Fruit fly (Drosophila melanogaster): ENCODE measurements around the gene CG13712.

Gene CG13712

DNA sequence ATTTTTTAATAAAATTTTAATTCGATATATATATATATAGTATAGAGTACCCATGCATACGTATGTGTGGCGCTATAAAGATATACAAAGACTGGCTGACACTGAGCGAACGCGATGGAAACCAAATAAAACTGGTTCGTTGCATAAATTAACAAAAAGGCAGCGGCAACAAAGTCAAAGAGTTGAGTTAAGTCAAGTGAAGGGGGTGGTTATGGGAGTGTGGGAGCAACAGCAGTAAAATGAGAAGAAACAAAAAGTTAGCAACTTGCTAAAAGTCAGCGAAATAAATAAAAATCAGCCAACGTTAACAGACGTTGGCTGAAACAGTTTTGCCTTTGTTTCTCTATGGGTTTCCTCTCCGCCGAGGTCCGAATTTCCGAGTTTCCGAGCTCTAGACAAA, 11.2 kb downstream of the CG13712 start:
- TF ChIP-seq CG8319 (GFP tag; optimal IDR thresholded peaks at IDR 0.05) (no peak), CG6276 (GFP tag; optimal IDR thresholded peaks at IDR 0.05) (no peak), Eip78C (GFP tag) (peak; percentile 3), CG11762 (GFP tag; optimal IDR thresholded peaks at IDR 0.05; ENCODE audit: insufficient read depth) (no peak), CG6792 (GFP tag; optimal IDR thresholded peaks at IDR 0.05) (no peak), svp (GFP tag) (no peak), dsx (GFP tag; optimal IDR thresholded peaks at IDR 0.05; ENCODE audit: poor library complexity, severe bottlenecking) (peak; percentile 75), Sox14 (GFP tag; optimal IDR thresholded peaks at IDR 0.05) (no peak), fkh (GFP tag; optimal IDR thresholded peaks at IDR 0.05) (no peak), eg (GFP tag; IDR thresholded peaks at IDR 0.05) (no peak), Hr4 (GFP tag; optimal IDR thresholded peaks at IDR 0.05) (no peak)

DNA sequence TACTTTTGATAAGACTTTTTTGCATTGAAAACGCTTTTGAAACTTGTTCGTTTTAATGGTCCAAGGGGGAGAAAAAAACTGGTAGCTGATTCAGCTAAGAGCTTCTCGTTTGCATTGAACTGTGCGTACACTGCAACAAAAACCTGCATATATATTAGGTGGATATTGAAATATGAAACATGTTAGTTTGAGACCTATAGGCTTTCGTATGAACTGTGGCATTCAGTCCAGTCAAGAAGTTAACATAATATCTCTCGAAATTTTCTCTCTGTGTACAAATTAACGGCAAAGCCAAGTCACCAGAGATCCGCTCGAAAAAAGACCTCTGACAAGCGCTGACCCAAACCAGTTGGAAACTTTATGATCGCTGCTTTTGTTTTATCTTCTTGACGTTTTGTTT, 11.7 kb downstream of the CG13712 start:
- peak; percentile 78 for TF ChIP-seq Ets21C (GFP tag; optimal IDR thresholded peaks at IDR 0.05)
- TF ChIP-seq CG11762 (GFP tag; optimal IDR thresholded peaks at IDR 0.05; ENCODE audit: insufficient read depth) = peak; percentile 79
- TF ChIP-seq CG1621 (tag; optimal IDR thresholded peaks at IDR 0.05) = peak; percentile 64
- TF ChIP-seq Smox (GFP tag; optimal IDR thresholded peaks at IDR 0.05) = peak; percentile 88
- peak; percentile 70 for TF ChIP-seq CG10631 (GFP tag; optimal IDR thresholded peaks at IDR 0.05)
- peak; percentile 85 for TF ChIP-seq Eip78C (GFP tag)
- no peak for TF ChIP-seq Hr38 (GFP tag; optimal IDR thresholded peaks at IDR 0.05)
- peak; percentile 94 for TF ChIP-seq CG31627 (GFP tag; optimal IDR thresholded peaks at IDR 0.05)
- peak; percentile 81 for TF ChIP-seq Lpt (GFP tag; optimal IDR thresholded peaks at IDR 0.05)
- TF ChIP-seq fd85E (GFP tag; optimal IDR thresholded peaks at IDR 0.05) = peak; percentile 77
- TF ChIP-seq CG10669 (GFP tag; optimal IDR thresholded peaks at IDR 0.05) = peak; percentile 78
- peak; percentile 93 for TF ChIP-seq topi (GFP tag; optimal IDR thresholded peaks at IDR 0.05)
- peak; percentile 95 for TF ChIP-seq CG3919 (GFP tag; optimal IDR thresholded peaks at IDR 0.05)
- TF ChIP-seq Hr4 (GFP tag; optimal IDR thresholded peaks at IDR 0.05) = peak; percentile 91
- TF ChIP-seq acj6 (GFP tag; optimal IDR thresholded peaks at IDR 0.05) = peak; percentile 92
- TF ChIP-seq achi (GFP tag; optimal IDR thresholded peaks at IDR 0.05) = peak; percentile 88
- TF ChIP-seq svp (GFP tag) = peak; percentile 70
- no peak for TF ChIP-seq dsx (GFP tag; optimal IDR thresholded peaks at IDR 0.05; ENCODE audit: poor library complexity, severe bottlenecking)
- TF ChIP-seq CG6276 (GFP tag; optimal IDR thresholded peaks at IDR 0.05) = peak; percentile 87
- TF ChIP-seq CG8119 (GFP tag; IDR thresholded peaks at IDR 0.05) = peak; percentile 88
- TF ChIP-seq eg (GFP tag; IDR thresholded peaks at IDR 0.05) = peak; percentile 92
- peak; percentile 73 for TF ChIP-seq CG6808 (GFP tag; optimal IDR thresholded peaks at IDR 0.05)
- TF ChIP-seq CG32006 (GFP tag; optimal IDR thresholded peaks at IDR 0.05) = peak; percentile 91
- peak; percentile 43 for TF ChIP-seq CG9139 (GFP tag; optimal IDR thresholded peaks at IDR 0.05)
- peak; percentile 86 for TF ChIP-seq CG6792 (GFP tag; optimal IDR thresholded peaks at IDR 0.05)
- TF ChIP-seq Ets96B (tag; optimal IDR thresholded peaks at IDR 0.05) = peak; percentile 77
- peak; percentile 85 for TF ChIP-seq Sox15 (GFP tag; optimal IDR thresholded peaks at IDR 0.05)
- TF ChIP-seq net (GFP tag; optimal IDR thresholded peaks at IDR 0.05) = peak; percentile 88
- TF ChIP-seq fd59A (GFP tag; optimal IDR thresholded peaks at IDR 0.05) = peak; percentile 73
- TF ChIP-seq ss (GFP tag; optimal IDR thresholded peaks at IDR 0.05) = peak in 1 of 2 experiments; percentile 51
- peak; percentile 91 for TF ChIP-seq pdm3 (GFP tag; optimal IDR thresholded peaks at IDR 0.05)
- TF ChIP-seq CG11902 (GFP tag; optimal IDR thresholded peaks at IDR 0.05) = peak; percentile 87
- TF ChIP-seq OdsH (GFP tag; optimal IDR thresholded peaks at IDR 0.05) = peak; percentile 91
- peak; percentile 90 for TF ChIP-seq Sox102F (GFP tag; optimal IDR thresholded peaks at IDR 0.05)
- TF ChIP-seq Met (GFP tag; optimal IDR thresholded peaks at IDR 0.05) = peak; percentile 89
- TF ChIP-seq CG34406 (GFP tag; optimal IDR thresholded peaks at IDR 0.05) = peak; percentile 87
- TF ChIP-seq CG15336 (GFP tag; IDR thresholded peaks at IDR 0.05) = peak; percentile 89
- TF ChIP-seq fkh (GFP tag; optimal IDR thresholded peaks at IDR 0.05) = no peak
- peak; percentile 95 for TF ChIP-seq CG6163 (GFP tag; IDR thresholded peaks at IDR 0.05)
- peak; percentile 86 for TF ChIP-seq CG8319 (GFP tag; optimal IDR thresholded peaks at IDR 0.05)
- TF ChIP-seq CG7368 (GFP tag; optimal IDR thresholded peaks at IDR 0.05) = peak; percentile 86
- TF ChIP-seq CG16779 (tag; optimal IDR thresholded peaks at IDR 0.05) = peak; percentile 36
- TF ChIP-seq CG11294 (GFP tag; IDR thresholded peaks at IDR 0.05) = peak; percentile 64
- peak; percentile 64 for TF ChIP-seq Blimp-1 (GFP tag; optimal IDR thresholded peaks at IDR 0.05)
- peak; percentile 69 for TF ChIP-seq spab (GFP tag; optimal IDR thresholded peaks at IDR 0.05)
- peak; percentile 94 for TF ChIP-seq cyc (GFP tag; optimal IDR thresholded peaks at IDR 0.05)
- peak; percentile 87 for TF ChIP-seq esn (GFP tag; optimal IDR thresholded peaks at IDR 0.05)

Measured in whole organism, prepupa.